Fruit fly (Drosophila melanogaster): ENCODE results near the gene vn.

vn gene

dm6 chr3L:5779476-5780401, 65.7 kb downstream of the vn start, which contains the start of the genes Myt1, PGRP-LD and Pmi:
TSS of gene Myt1 (minus strand) at chr3L:5779591.
TSS of gene PGRP-LD (plus strand) at chr3L:5780051.
TSS of gene Pmi (plus strand) at chr3L:5780051.
- no peak for TF ChIP-seq hb (GFP tag; IDR thresholded peaks at IDR 0.05; ENCODE audit: partially characterized antibody)
- peak; percentile 11 for TF ChIP-seq Lhr (GFP tag; optimal IDR thresholded peaks at IDR 0.05)
- TF ChIP-seq Opbp (GFP tag; IDR thresholded peaks at IDR 0.05; ENCODE audit: partially characterized antibody): no peak
- peak; percentile 86 for TF ChIP-seq Dp (GFP tag; optimal IDR thresholded peaks at IDR 0.05)
- TF ChIP-seq HLH54F (GFP tag; optimal IDR thresholded peaks at IDR 0.05): no peak
- TF ChIP-seq CG11093 (GFP tag; IDR thresholded peaks at IDR 0.05): no peak
- TF ChIP-seq slbo (GFP tag; IDR thresholded peaks at IDR 0.05): no peak
- TF ChIP-seq Dip3 (GFP tag; optimal IDR thresholded peaks at IDR 0.05): no peak
- peak; percentile 37; the same call in 1 of the 2 replicates for TF ChIP-seq unc-4 (GFP tag; IDR thresholded peaks at IDR 0.05; ENCODE audit: partially characterized antibody)
- peak; percentile 13 for TF ChIP-seq CG30403 (GFP tag; optimal IDR thresholded peaks at IDR 0.05)
- no peak for TF ChIP-seq gce (GFP tag; IDR thresholded peaks at IDR 0.05)
- no peak for TF ChIP-seq jing (GFP tag; optimal IDR thresholded peaks at IDR 0.05)
- TF ChIP-seq CG10267 (tag; optimal IDR thresholded peaks at IDR 0.05): no peak
- no peak for TF ChIP-seq CG12236 (GFP tag; optimal IDR thresholded peaks at IDR 0.05)
- peak; percentile 16; the same call in 1 of the 2 replicates for TF ChIP-seq CG13287 (GFP tag; IDR thresholded peaks at IDR 0.05; ENCODE audit: partially characterized antibody)
- TF ChIP-seq Gsc (GFP tag; IDR thresholded peaks at IDR 0.05): no peak
- TF ChIP-seq CG31441 (GFP tag; IDR thresholded peaks at IDR 0.05): no peak
- 0 out of 3 replicates have a peak, but pooled peaks have one; percentile 17 for TF ChIP-seq HLH4C (GFP tag; IDR thresholded peaks at IDR 0.05; ENCODE audit: partially characterized antibody)
- TF ChIP-seq CG15696 (tag; optimal IDR thresholded peaks at IDR 0.05): no peak
- no peak for TF ChIP-seq CG10543 (GFP tag; optimal IDR thresholded peaks at IDR 0.05)
- no peak for TF ChIP-seq CG3163 (GFP tag; optimal IDR thresholded peaks at IDR 0.05)
- TF ChIP-seq dysf (GFP tag; IDR thresholded peaks at IDR 0.05): no peak
- peak; percentile 10 for TF ChIP-seq CoRest (tag; optimal IDR thresholded peaks at IDR 0.05)
- TF ChIP-seq Hr78 (GFP tag; optimal IDR thresholded peaks at IDR 0.05): no peak
- no peak for TF ChIP-seq en (GFP tag; optimal IDR thresholded peaks at IDR 0.05)
- no peak for TF ChIP-seq chn (GFP tag; optimal IDR thresholded peaks at IDR 0.05)
- no peak for TF ChIP-seq crp (GFP tag; optimal IDR thresholded peaks at IDR 0.05)
- TF ChIP-seq so (GFP tag; IDR thresholded peaks at IDR 0.05): no peak
- TF ChIP-seq CG12744 (GFP tag; optimal IDR thresholded peaks at IDR 0.05): no peak
- 0 out of 4 replicates have a peak, but pooled peaks have one; percentile 62 for TF ChIP-seq chinmo (GFP tag; IDR thresholded peaks at IDR 0.05; ENCODE audit: partially characterized antibody)
- TF ChIP-seq Hr39 (optimal IDR thresholded peaks at IDR 0.05): no peak
- TF ChIP-seq sob (GFP tag; IDR thresholded peaks at IDR 0.05): no peak
- TF ChIP-seq CHES-1-like (GFP tag; optimal IDR thresholded peaks at IDR 0.05): no peak
- TF ChIP-seq CG43689 (GFP tag; IDR thresholded peaks at IDR 0.05): no peak
- peak; percentile 42 for TF ChIP-seq pzg (GFP tag; optimal IDR thresholded peaks at IDR 0.05)
- no peak for TF ChIP-seq CG17385 (GFP tag; optimal IDR thresholded peaks at IDR 0.05)
- TF ChIP-seq CG31224 (GFP tag; IDR thresholded peaks at IDR 0.05): no peak
- TF ChIP-seq CG4730 (GFP tag; IDR thresholded peaks at IDR 0.05): no peak
- no peak for TF ChIP-seq pho (GFP tag; optimal IDR thresholded peaks at IDR 0.05)
- no peak for TF ChIP-seq cwo (GFP tag; optimal IDR thresholded peaks at IDR 0.05)
- no peak for TF ChIP-seq CG11723 (GFP tag; optimal IDR thresholded peaks at IDR 0.05)
- TF ChIP-seq CkIIα-i1 (GFP tag; IDR thresholded peaks at IDR 0.05): no peak
- no peak for TF ChIP-seq CG14014 (GFP tag; IDR thresholded peaks at IDR 0.05)
- no peak for TF ChIP-seq Bgb (GFP tag; IDR thresholded peaks at IDR 0.05; ENCODE audit: partially characterized antibody)
- no peak for TF ChIP-seq CG7963 (GFP tag; IDR thresholded peaks at IDR 0.05; ENCODE audit: partially characterized antibody)
- TF ChIP-seq CG14965 (GFP tag; optimal IDR thresholded peaks at IDR 0.05; ENCODE audit: borderline replicate concordance): no peak
- peak; percentile 5 for TF ChIP-seq stwl (tag; optimal IDR thresholded peaks at IDR 0.05)
- no peak for TF ChIP-seq luna (GFP tag; optimal IDR thresholded peaks at IDR 0.05)

Data from whole organism, embryonic.